Worm (Caenorhabditis elegans): ENCODE data around the gene nlp-22.

nlp-22 gene

DNA sequence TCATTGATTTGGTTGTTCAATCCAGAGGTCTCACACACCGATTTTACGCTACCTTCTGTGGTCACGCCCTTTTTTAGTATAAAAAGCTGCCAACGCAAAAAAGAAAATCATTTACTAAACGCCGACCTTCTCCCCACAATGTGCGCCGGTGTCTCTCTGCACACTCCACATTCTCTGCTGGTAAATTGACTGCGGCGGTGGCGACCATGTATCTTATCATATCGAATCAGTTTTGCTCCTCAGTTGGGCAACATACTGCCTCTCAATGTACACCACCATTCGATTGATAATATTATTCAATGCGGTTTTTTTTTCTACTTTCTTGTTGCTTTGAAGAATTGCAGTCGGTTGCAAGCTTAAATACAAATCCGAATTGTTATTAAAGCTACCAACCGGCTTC, 30.2 kb upstream of the nlp-22 start:
- TF ChIP-seq dpl-1 (GFP tag; optimal IDR thresholded peaks at IDR 0.05) = no peak
- peak; percentile 85 for TF ChIP-seq nhr-80 (tag; optimal IDR thresholded peaks at IDR 0.05)
- TF ChIP-seq F55B11.4 (tag; optimal IDR thresholded peaks at IDR 0.05; ENCODE audit: borderline replicate concordance, insufficient read depth) = no peak
- TF ChIP-seq dox-1 (GFP tag; IDR thresholded peaks at IDR 0.05) = peak; percentile 69
- no peak for TF ChIP-seq ztf-22 (GFP tag; optimal IDR thresholded peaks at IDR 0.05)
- TF ChIP-seq dpff-1 (tag; optimal IDR thresholded peaks at IDR 0.05) = no peak
- no peak for TF ChIP-seq T07F8.4 (tag; optimal IDR thresholded peaks at IDR 0.05)
- no peak for TF ChIP-seq B0261.1 (tag; optimal IDR thresholded peaks at IDR 0.05)
- peak; percentile 8 for TF ChIP-seq F23B12.7 (tag; optimal IDR thresholded peaks at IDR 0.05; ENCODE audit: insufficient read depth)
- peak; percentile 22 for TF ChIP-seq tbp1 (GFP tag; optimal IDR thresholded peaks at IDR 0.05)
- TF ChIP-seq let-607 (tag; optimal IDR thresholded peaks at IDR 0.05) = peak in 1 of 2 experiments; percentile 42
- peak; percentile 16 for TF ChIP-seq atf-7 (tag; optimal IDR thresholded peaks at IDR 0.05)
- no peak for TF ChIP-seq lin-35 (GFP tag; optimal IDR thresholded peaks at IDR 0.05)

- TF ChIP-seq nhr-80 (tag; optimal IDR thresholded peaks at IDR 0.05) (peak; percentile 68), ceh-91 (GFP tag; IDR thresholded peaks at IDR 0.05) (no peak), akir-1 (GFP tag; optimal IDR thresholded peaks at IDR 0.05) (no peak)
These were observed 28.8 kb upstream of the nlp-22 start for ce11 chrX:2370655-2371054.

- no peak for TF ChIP-seq lin-26 (GFP tag; IDR thresholded peaks at IDR 0.05)
- no peak for TF ChIP-seq Y79H2A.3 (GFP tag; conservative IDR thresholded peaks at IDR 0.05)
- no peak for TF ChIP-seq nhr-90 (tag; optimal IDR thresholded peaks at IDR 0.05)
- no peak for TF ChIP-seq athp-1 (tag; optimal IDR thresholded peaks at IDR 0.05)
- TF ChIP-seq madf-8 (GFP tag; conservative IDR thresholded peaks at IDR 0.05) = no peak
- no peak for TF ChIP-seq ceh-40 (GFP tag; IDR thresholded peaks at IDR 0.05)
- no peak for TF ChIP-seq snpc-1.3 (tag; optimal IDR thresholded peaks at IDR 0.05; ENCODE audit: insufficient read depth)
- TF ChIP-seq ceh-91 (GFP tag; IDR thresholded peaks at IDR 0.05) = no peak
- TF ChIP-seq C06A6.2 (GFP tag; conservative IDR thresholded peaks at IDR 0.05) = no peak
- no peak for TF ChIP-seq ztf-6 (GFP tag; IDR thresholded peaks at IDR 0.05)
- TF ChIP-seq aptf-3 (GFP tag; IDR thresholded peaks at IDR 0.05) = no peak
- no peak for TF ChIP-seq cebp-2 (GFP tag; IDR thresholded peaks at IDR 0.05)
- no peak for TF ChIP-seq B0261.1 (tag; optimal IDR thresholded peaks at IDR 0.05)
These were observed 27.2 kb upstream of the nlp-22 start for ce11 chrX:2369073-2369472.

DNA sequence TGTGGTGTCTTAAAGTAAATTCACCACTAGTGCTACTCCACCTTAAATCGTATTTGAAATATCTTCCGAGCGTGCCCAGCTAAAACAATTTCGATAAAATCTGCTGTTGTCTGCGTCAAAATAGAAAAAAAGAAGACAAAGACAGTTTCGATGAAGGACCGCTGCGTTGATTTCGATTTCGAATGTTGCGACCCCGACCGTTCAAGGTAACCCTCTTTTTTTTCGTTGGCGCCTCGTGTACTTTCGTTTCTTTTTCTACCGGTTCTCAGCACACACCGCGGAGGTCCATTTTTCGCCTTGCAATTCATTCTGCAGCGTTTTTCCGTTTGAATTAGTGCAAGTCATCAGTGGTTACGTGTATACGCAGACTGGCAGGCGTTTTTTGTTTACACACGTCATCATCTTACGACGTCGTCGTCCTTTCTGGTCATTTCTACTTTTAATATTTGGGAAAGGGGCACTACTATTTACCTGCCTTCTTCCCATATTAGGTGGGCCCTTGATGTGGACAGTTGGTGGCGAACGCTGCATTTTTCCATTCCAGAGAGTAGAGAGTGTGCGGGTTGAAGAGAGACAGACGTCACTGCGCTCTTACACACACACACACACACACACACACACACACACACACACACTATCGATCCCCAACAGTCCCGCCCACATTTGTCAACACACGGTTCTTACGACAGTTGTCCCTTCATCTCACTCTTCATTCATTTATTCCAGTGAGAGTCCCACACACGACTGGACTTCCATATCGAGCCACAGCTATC, 26.3 kb upstream of the nlp-22 start:
- TF ChIP-seq gei-17 (GFP tag; optimal IDR thresholded peaks at IDR 0.05) (no peak), ceh-27 (GFP tag; optimal IDR thresholded peaks at IDR 0.05) (peak; percentile 45), ztf-3 (GFP tag; optimal IDR thresholded peaks at IDR 0.05) (peak; percentile 27), aptf-2 (GFP tag; conservative IDR thresholded peaks at IDR 0.05) (peak; percentile 66), dox-1 (GFP tag; IDR thresholded peaks at IDR 0.05) (peak; percentile 39; the same call in 1 of the 2 replicates), hmg-1.2 (GFP tag; IDR thresholded peaks at IDR 0.05) (peak; percentile 63), zim-3 (tag; optimal IDR thresholded peaks at IDR 0.05) (no peak), nhr-90 (tag; optimal IDR thresholded peaks at IDR 0.05) (no peak), ztf-26 (tag; optimal IDR thresholded peaks at IDR 0.05) (peak; percentile 32)

Data from whole organism, young adult.